Fruit fly (Drosophila melanogaster): ENCODE results near the gene CG13458.

The CG13458 gene

DNA sequence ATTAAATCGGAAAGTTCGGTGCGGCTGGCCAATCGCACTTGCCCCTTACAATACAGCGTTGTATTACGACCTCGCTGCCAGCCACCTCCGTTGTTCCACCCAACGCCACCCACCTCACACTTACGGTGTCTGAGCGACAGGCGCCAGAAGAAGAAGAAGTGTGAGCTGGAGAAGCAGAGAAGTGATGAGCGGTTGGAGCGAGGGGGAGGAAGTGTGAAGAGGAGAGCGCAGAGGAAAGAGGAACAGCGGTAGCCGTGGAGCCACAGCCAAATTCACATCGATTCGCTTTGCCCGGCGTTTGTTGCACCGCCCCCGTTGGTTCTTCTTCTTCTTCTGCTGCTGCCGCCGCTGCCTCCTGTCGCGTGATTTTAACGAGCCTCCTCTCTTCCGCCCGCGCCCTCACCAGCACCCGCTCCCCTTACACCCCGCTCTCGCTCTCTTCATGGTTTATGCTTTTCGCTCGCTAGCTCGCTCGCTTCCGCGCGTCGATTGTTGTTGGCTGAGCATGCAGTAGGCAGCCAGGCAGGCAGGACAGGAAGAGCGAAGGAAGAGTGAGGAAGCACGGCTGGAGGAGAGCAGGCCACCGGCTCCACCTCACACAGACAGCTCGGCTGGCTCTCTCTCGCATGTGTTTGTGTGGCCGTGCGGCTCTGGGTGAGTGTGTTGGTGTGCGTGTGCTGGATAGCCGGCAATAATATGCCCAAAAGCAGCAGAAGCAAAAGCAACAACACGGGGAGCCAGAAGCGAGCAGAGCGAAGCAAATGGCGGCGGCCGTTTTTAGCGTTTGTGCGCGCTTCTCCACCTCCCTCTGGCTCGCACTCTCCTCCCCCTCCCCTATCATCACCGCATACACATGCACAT, 9.1 kb upstream of the CG13458 start (continued):
- TF ChIP-seq cwo (GFP tag; optimal IDR thresholded peaks at IDR 0.05) (peak; percentile 87), bsh (GFP tag; optimal IDR thresholded peaks at IDR 0.05) (peak in 1 of 2 experiments; percentile 28), ci (GFP tag; IDR thresholded peaks at IDR 0.05) (peak; percentile 43; the same call in 1 of the 3 replicates), aop (GFP tag; IDR thresholded peaks at IDR 0.05) (peak; percentile 65; the same call in 1 of the 2 replicates), onecut (GFP tag; IDR thresholded peaks at IDR 0.05) (peak; percentile 36; the same call in 1 of the 2 replicates), CG42726 (GFP tag; IDR thresholded peaks at IDR 0.05; ENCODE audit: partially characterized antibody) (0 out of 2 replicates have a peak, but pooled peaks have one; percentile 14), CG34376 (GFP tag; optimal IDR thresholded peaks at IDR 0.05) (no peak), shn (GFP tag; optimal IDR thresholded peaks at IDR 0.05) (peak; percentile 8), MBD-R2 (GFP tag; IDR thresholded peaks at IDR 0.05) (0 out of 2 replicates have a peak, but pooled peaks have one; percentile 18), chinmo (GFP tag; IDR thresholded peaks at IDR 0.05; ENCODE audit: partially characterized antibody) (peak; percentile 89; the same call in 1 of the 4 replicates), ranshi (GFP tag; IDR thresholded peaks at IDR 0.05) (peak; percentile 16; the same call in 1 of the 2 replicates), bbx (GFP tag; IDR thresholded peaks at IDR 0.05; ENCODE audit: partially characterized antibody) (peak; percentile 13; the same call in 1 of the 2 replicates), CG13287 (GFP tag; IDR thresholded peaks at IDR 0.05; ENCODE audit: partially characterized antibody) (peak; percentile 27; the same call in 1 of the 2 replicates), Hey (tag; optimal IDR thresholded peaks at IDR 0.05) (peak; percentile 12), Ets65A (GFP tag) (peak; percentile 71), fu2 (GFP tag; optimal IDR thresholded peaks at IDR 0.05) (no peak), Deaf1 (tag; optimal IDR thresholded peaks at IDR 0.05) (peak; percentile 60), Adf1 (GFP tag; IDR thresholded peaks at IDR 0.05) (peak; percentile 80; the same call in 1 of the 2 replicates), kni (GFP tag; optimal IDR thresholded peaks at IDR 0.05) (peak; percentile 45), chm (GFP tag; IDR thresholded peaks at IDR 0.05) (0 out of 2 replicates have a peak, but pooled peaks have one; percentile 46), CG3163 (GFP tag; optimal IDR thresholded peaks at IDR 0.05) (peak; percentile 48), CG17385 (GFP tag; optimal IDR thresholded peaks at IDR 0.05) (peak; percentile 88), eve (GFP tag; optimal IDR thresholded peaks at IDR 0.05) (no peak), nom (GFP tag; optimal IDR thresholded peaks at IDR 0.05) (peak; percentile 7), Sry-δ (GFP tag; optimal IDR thresholded peaks at IDR 0.05) (no peak), abd-A (tag; optimal IDR thresholded peaks at IDR 0.05) (peak; percentile 88), Hmr (GFP tag; optimal IDR thresholded peaks at IDR 0.05) (peak; percentile 14), Rx (GFP tag; IDR thresholded peaks at IDR 0.05) (0 out of 2 replicates have a peak, but pooled peaks have one; percentile 3), crol (GFP tag; IDR thresholded peaks at IDR 0.05) (peak; percentile 99), yki (optimal IDR thresholded peaks at IDR 0.05) (peak; percentile 26), CG6854 (GFP tag; optimal IDR thresholded peaks at IDR 0.05) (peak; percentile 75), scrt (GFP tag; optimal IDR thresholded peaks at IDR 0.05) (peak; percentile 30), CG17328 (GFP tag; IDR thresholded peaks at IDR 0.05) (0 out of 2 replicates have a peak, but pooled peaks have one; percentile 11), CG10431 (GFP tag; optimal IDR thresholded peaks at IDR 0.05) (peak; percentile 14), CG9876 (GFP tag; optimal IDR thresholded peaks at IDR 0.05) (peak; percentile 12), Rfx (GFP tag; IDR thresholded peaks at IDR 0.05) (no peak), ken (GFP tag; IDR thresholded peaks at IDR 0.05) (no peak), CG10543 (GFP tag; optimal IDR thresholded peaks at IDR 0.05) (peak; percentile 28), pita (GFP tag; optimal IDR thresholded peaks at IDR 0.05) (no peak), z (GFP tag; IDR thresholded peaks at IDR 0.05) (peak; percentile 41; the same call in 1 of the 3 replicates), CG16813 (GFP tag; IDR thresholded peaks at IDR 0.05; ENCODE audit: partially characterized antibody) (no peak), CHES-1-like (GFP tag; optimal IDR thresholded peaks at IDR 0.05) (no peak), CG8478 (optimal IDR thresholded peaks at IDR 0.05) (peak; percentile 87), seq (GFP tag; IDR thresholded peaks at IDR 0.05) (0 out of 2 replicates have a peak, but pooled peaks have one; percentile 10)

Data from whole organism, embryonic.